Worm (Caenorhabditis elegans): ENCODE data around the gene hcf-1.

- no peak for TF ChIP-seq snpc-4 (tag; optimal IDR thresholded peaks at IDR 0.05)
- no peak for TF ChIP-seq ceh-44 (GFP tag; IDR thresholded peaks at IDR 0.05)
- no peak for TF ChIP-seq Y105C5A.15 (GFP tag; IDR thresholded peaks at IDR 0.05)
- no peak for TF ChIP-seq daf-19 (GFP tag; conservative IDR thresholded peaks at IDR 0.05)
- TF ChIP-seq fkh-10 (GFP tag; optimal IDR thresholded peaks at IDR 0.05), result no peak
- no peak for TF ChIP-seq ama-1 (optimal IDR thresholded peaks at IDR 0.05)
Observed at ce11 chrIV:7775725-7776124, 1.6 kb upstream of the hcf-1 start, which contains the start of gene swd-2.1.
